Fruit fly (Drosophila melanogaster) whole organism, embryonic: ENCODE results near the gene Gclc.
A peak's percentile ranks its signal among the peaks of the same experiment; 100 is the strongest.

Experiments
- Antp ChIP-seq: fragments of 200-800 bp; sonication (Bioruptor generic); optimal IDR thresholded peaks from 3 replicates; lab custom pipeline; 2016; ENCODE audit warnings: missing biosample characterization, missing genetic modification characterization
- Atf6 ChIP-seq: fragments of 200-800 bp; sonication (Bioruptor generic); IDR thresholded peaks from 2 replicates; pipeline ENCODE4 v1.3.6; 2022; ENCODE audit warnings: missing biosample characterization, missing genetic modification characterization
- Awh ChIP-seq: fragments of 200-800 bp; sonication (Bioruptor generic); IDR thresholded peaks from 2 replicates; pipeline ENCODE4, ENCODE4 v1.3.6; 2022; ENCODE audit warnings: missing biosample characterization, missing genetic modification characterization
- B-H1 ChIP-seq: fragments of 200-800 bp; sonication (Bioruptor generic); IDR thresholded peaks from 3 replicates; pipeline ENCODE4 v1.3.6; 2022; ENCODE audit warnings: missing biosample characterization, missing genetic modification characterization
- Bgb ChIP-seq: fragments of 200-800 bp; sonication (Bioruptor generic); IDR thresholded peaks from 2 replicates; pipeline ENCODE4 v1.3.6; 2022; ENCODE audit warnings: missing biosample characterization, missing genetic modification characterization; ENCODE audit not compliant: partially characterized antibody
- BtbVII ChIP-seq: fragments of 200-800 bp; sonication (Bioruptor generic); optimal IDR thresholded peaks from 3 replicates; lab custom pipeline; 2017; ENCODE audit warnings: missing biosample characterization, mild to moderate bottlenecking, missing genetic modification characterization
- CG10565 ChIP-seq: fragments of 200-800 bp; sonication (Bioruptor generic); optimal IDR thresholded peaks from 3 replicates; lab custom pipeline; 2016; ENCODE audit warnings: missing biosample characterization, mild to moderate bottlenecking, missing genetic modification characterization
- CG12104 ChIP-seq: fragments of 200-800 bp; sonication (Bioruptor generic); optimal IDR thresholded peaks from 3 replicates; lab custom pipeline; 2016; ENCODE audit warnings: missing biosample characterization, missing genetic modification characterization
- CG12236 ChIP-seq: fragments of 200-800 bp; sonication (Bioruptor generic); optimal IDR thresholded peaks from 2 replicates; lab custom pipeline; 2016; ENCODE audit warnings: missing biosample characterization, missing genetic modification characterization
- CG13424 ChIP-seq: fragments of 200-800 bp; sonication (Bioruptor generic); optimal IDR thresholded peaks from 2 replicates; lab custom pipeline; 2019; ENCODE audit warnings: missing biosample characterization, mild to moderate bottlenecking, missing genetic modification characterization, moderate library complexity
- CG15011 ChIP-seq: fragments of 200-800 bp; sonication (Bioruptor generic); optimal IDR thresholded peaks from 3 replicates; lab custom pipeline; 2018; ENCODE audit warnings: missing biosample characterization, mild to moderate bottlenecking, missing genetic modification characterization
- CG15514 ChIP-seq: fragments of 200-800 bp; sonication (Bioruptor generic); optimal IDR thresholded peaks from 3 replicates; lab custom pipeline; 2017; ENCODE audit warnings: missing biosample characterization, missing genetic modification characterization, mild to moderate bottlenecking, moderate library complexity, missing genetic modification reagents
- CG1603 ChIP-seq: fragments of 200-800 bp; sonication (Bioruptor generic); optimal IDR thresholded peaks from 2 replicates; lab custom pipeline; 2019; ENCODE audit warnings: missing biosample characterization, mild to moderate bottlenecking, missing genetic modification characterization, moderate library complexity
- CG17829 ChIP-seq: fragments of 200-800 bp; optimal IDR thresholded peaks from 2 replicates; lab custom pipeline; 2019; ENCODE audit warnings: missing biosample characterization, mild to moderate bottlenecking, missing genetic modification characterization, moderate library complexity
- CG30020 ChIP-seq: fragments of 200-800 bp; optimal IDR thresholded peaks from 2 replicates; lab custom pipeline; 2019; ENCODE audit warnings: missing biosample characterization, mild to moderate bottlenecking, missing genetic modification characterization, moderate library complexity
- CG31441 ChIP-seq: fragments of 200-800 bp; sonication (Bioruptor generic); IDR thresholded peaks from 2 replicates; pipeline ENCODE4 v1.3.6; 2022; ENCODE audit warnings: missing biosample characterization, missing genetic modification characterization
- CG3281 ChIP-seq: fragments of 200-800 bp; sonication (Bioruptor generic); optimal IDR thresholded peaks from 3 replicates; lab custom pipeline; 2017; ENCODE audit warnings: missing biosample characterization, mild to moderate bottlenecking, missing genetic modification characterization
- CG4328 ChIP-seq: fragments of 200-800 bp; sonication (Bioruptor generic); optimal IDR thresholded peaks from 3 replicates; lab custom pipeline; 2017; ENCODE audit warnings: missing biosample characterization, missing genetic modification reagents, missing genetic modification characterization
- CG4730 ChIP-seq: fragments of 200-800 bp; sonication (Bioruptor generic); IDR thresholded peaks from 2 replicates; pipeline ENCODE4 v1.3.6; 2022; ENCODE audit warnings: missing biosample characterization, missing genetic modification characterization
- CG5180 ChIP-seq: fragments of 200-800 bp; sonication (Bioruptor generic); optimal IDR thresholded peaks from 3 replicates; lab custom pipeline; 2017; ENCODE audit warnings: missing biosample characterization, missing genetic modification characterization, mild to moderate bottlenecking, moderate library complexity, missing genetic modification reagents
- CG5953 ChIP-seq: fragments of 200-800 bp; sonication (Bioruptor generic); IDR thresholded peaks from 2 replicates; pipeline ENCODE4 v1.3.6; 2022; ENCODE audit warnings: missing biosample characterization, missing genetic modification characterization
- CG7963 ChIP-seq: fragments of 200-800 bp; sonication (Bioruptor generic); IDR thresholded peaks from 3 replicates; pipeline ENCODE4 v1.3.6; 2022; ENCODE audit warnings: missing biosample characterization, missing genetic modification characterization; ENCODE audit not compliant: partially characterized antibody
- CG9817 ChIP-seq: fragments of 200-800 bp; sonication (Bioruptor generic); optimal IDR thresholded peaks from 2 replicates; lab custom pipeline; 2018; ENCODE audit warnings: missing biosample characterization, mild to moderate bottlenecking, missing genetic modification characterization, moderate library complexity
- D ChIP-seq, 2 experiments: fragments of 200-800 bp in 1 of 2; fragments of >200 bp in 1 of 2; sonication (Bioruptor generic) in 1 of 2; optimal IDR thresholded peaks; 2 replicates in 1 of 2; 3 replicates in 1 of 2; lab custom pipeline; 2017; ENCODE audit warnings: mild to moderate bottlenecking in 1 of 2, missing biosample characterization in 1 of 2, missing genetic modification characterization in 1 of 2, missing genetic modification reagents in 1 of 2
- Dp ChIP-seq: fragments of 200-800 bp; sonication (Bioruptor generic); optimal IDR thresholded peaks from 2 replicates; lab custom pipeline; 2018; ENCODE audit warnings: missing biosample characterization, mild to moderate bottlenecking, missing genetic modification characterization, moderate library complexity
- E2f1 ChIP-seq: fragments of 200-800 bp; sonication (Bioruptor generic); IDR thresholded peaks from 2 replicates; pipeline ENCODE4 v1.3.6; 2022; ENCODE audit warnings: missing biosample characterization, missing genetic modification characterization
- Ets65A ChIP-seq: fragments of 200-800 bp; sonication (Bioruptor generic); peaks from one replicate; lab custom pipeline; 2016; ENCODE audit warnings: missing biosample characterization, missing genetic modification characterization
- Hr78 ChIP-seq, 2 experiments: fragments of 200-800 bp in 1 of 2; fragments of >200 bp in 1 of 2; sonication (Bioruptor generic) in 1 of 2; optimal IDR thresholded peaks; 2 replicates each; lab custom pipeline; 2017 to 2019; ENCODE audit warnings: missing biosample characterization in 2 of 2, missing genetic modification characterization in 2 of 2, mild to moderate bottlenecking in 1 of 2, moderate library complexity in 1 of 2
- Lpt ChIP-seq: fragments of >200 bp; optimal IDR thresholded peaks from 2 replicates; lab custom pipeline; 2018; ENCODE audit warnings: missing biosample characterization, missing genetic modification characterization
- Meics ChIP-seq: fragments of 200-800 bp; sonication (Bioruptor generic); optimal IDR thresholded peaks from 2 replicates; lab custom pipeline; 2017; ENCODE audit warnings: missing biosample characterization, mild to moderate bottlenecking, missing genetic modification characterization
- Neu2 ChIP-seq: fragments of 200-800 bp; sonication (Bioruptor generic); optimal IDR thresholded peaks from 3 replicates; lab custom pipeline; 2016; ENCODE audit warnings: missing biosample characterization, missing genetic modification characterization, borderline replicate concordance
- ap ChIP-seq: fragments of 200-800 bp; sonication (Bioruptor generic); IDR thresholded peaks from 2 replicates; pipeline ENCODE4 v1.3.6; 2022; ENCODE audit warnings: missing biosample characterization, missing genetic modification characterization
- ken ChIP-seq: fragments of 200-800 bp; sonication (Bioruptor generic); IDR thresholded peaks from 3 replicates; pipeline ENCODE4 v1.3.6; 2022; ENCODE audit warnings: missing biosample characterization, missing genetic modification characterization
- lbe ChIP-seq: fragments of 200-800 bp; sonication (Bioruptor generic); optimal IDR thresholded peaks from 2 replicates; lab custom pipeline; 2016; ENCODE audit warnings: missing biosample characterization, mild to moderate bottlenecking, missing genetic modification characterization
- mam ChIP-seq: fragments of 200-800 bp; sonication (Bioruptor generic); optimal IDR thresholded peaks from 3 replicates; lab custom pipeline; 2016; ENCODE audit warnings: missing biosample characterization, missing genetic modification characterization
- nerfin-2 ChIP-seq: fragments of 200-800 bp; sonication (Bioruptor generic); IDR thresholded peaks from 2 replicates; pipeline ENCODE4 v1.3.6; 2022; ENCODE audit warnings: missing biosample characterization, missing genetic modification characterization; ENCODE audit not compliant: partially characterized antibody
- onecut ChIP-seq: fragments of 200-800 bp; sonication (Bioruptor generic); IDR thresholded peaks from 2 replicates; pipeline ENCODE4 v1.3.6; 2022; ENCODE audit warnings: missing biosample characterization, missing genetic modification characterization
- org-1 ChIP-seq: fragments of 200-800 bp; sonication (Bioruptor generic); optimal IDR thresholded peaks from 2 replicates; lab custom pipeline; 2017; ENCODE audit warnings: missing biosample characterization, missing genetic modification characterization
- pita ChIP-seq: fragments of 200-800 bp; sonication (Bioruptor generic); optimal IDR thresholded peaks from 2 replicates; lab custom pipeline; 2017; ENCODE audit warnings: missing biosample characterization, mild to moderate bottlenecking, missing genetic modification characterization
- psq ChIP-seq: fragments of 200-800 bp; sonication (Bioruptor generic); optimal IDR thresholded peaks from 2 replicates; lab custom pipeline; 2017; ENCODE audit warnings: missing biosample characterization, missing genetic modification characterization
- ranshi ChIP-seq: fragments of 200-800 bp; sonication (Bioruptor generic); IDR thresholded peaks from 2 replicates; pipeline ENCODE4 v1.3.6; 2022; ENCODE audit warnings: missing biosample characterization, missing genetic modification characterization
- ro ChIP-seq: fragments of 200-800 bp; sonication (Bioruptor generic); IDR thresholded peaks from 2 replicates; pipeline ENCODE4 v1.3.6; 2022; ENCODE audit warnings: missing biosample characterization, missing genetic modification characterization
- sd ChIP-seq: fragments of 200-800 bp; sonication (Bioruptor generic); optimal IDR thresholded peaks from 3 replicates; lab custom pipeline; 2018; ENCODE audit warnings: missing biosample characterization, mild to moderate bottlenecking, missing genetic modification characterization, moderate library complexity
- stc ChIP-seq: fragments of 200-800 bp; sonication (Bioruptor generic); IDR thresholded peaks from 2 replicates; pipeline ENCODE4 v1.3.6; 2022; ENCODE audit warnings: missing biosample characterization, missing genetic modification characterization
- tgo ChIP-seq: fragments of 200-800 bp; sonication (Bioruptor generic); IDR thresholded peaks from 3 replicates; pipeline ENCODE4 v1.3.6; 2022; ENCODE audit warnings: missing biosample characterization, missing genetic modification characterization
- tio ChIP-seq: fragments of 200-800 bp; sonication (Bioruptor generic); optimal IDR thresholded peaks from 2 replicates; lab custom pipeline; 2017; ENCODE audit warnings: missing biosample characterization, missing genetic modification characterization, inconsistent platforms
- tna ChIP-seq: fragments of 200-800 bp; sonication (Bioruptor generic); IDR thresholded peaks from 2 replicates; pipeline ENCODE4 v1.3.6; 2022; ENCODE audit warnings: missing biosample characterization, missing genetic modification characterization; ENCODE audit not compliant: partially characterized antibody
- tup ChIP-seq: fragments of 200-800 bp; sonication (Bioruptor generic); optimal IDR thresholded peaks from 2 replicates; lab custom pipeline; 2016; ENCODE audit warnings: missing biosample characterization, mild to moderate bottlenecking, missing genetic modification characterization, moderate library complexity

Gene Gclc

DNA sequence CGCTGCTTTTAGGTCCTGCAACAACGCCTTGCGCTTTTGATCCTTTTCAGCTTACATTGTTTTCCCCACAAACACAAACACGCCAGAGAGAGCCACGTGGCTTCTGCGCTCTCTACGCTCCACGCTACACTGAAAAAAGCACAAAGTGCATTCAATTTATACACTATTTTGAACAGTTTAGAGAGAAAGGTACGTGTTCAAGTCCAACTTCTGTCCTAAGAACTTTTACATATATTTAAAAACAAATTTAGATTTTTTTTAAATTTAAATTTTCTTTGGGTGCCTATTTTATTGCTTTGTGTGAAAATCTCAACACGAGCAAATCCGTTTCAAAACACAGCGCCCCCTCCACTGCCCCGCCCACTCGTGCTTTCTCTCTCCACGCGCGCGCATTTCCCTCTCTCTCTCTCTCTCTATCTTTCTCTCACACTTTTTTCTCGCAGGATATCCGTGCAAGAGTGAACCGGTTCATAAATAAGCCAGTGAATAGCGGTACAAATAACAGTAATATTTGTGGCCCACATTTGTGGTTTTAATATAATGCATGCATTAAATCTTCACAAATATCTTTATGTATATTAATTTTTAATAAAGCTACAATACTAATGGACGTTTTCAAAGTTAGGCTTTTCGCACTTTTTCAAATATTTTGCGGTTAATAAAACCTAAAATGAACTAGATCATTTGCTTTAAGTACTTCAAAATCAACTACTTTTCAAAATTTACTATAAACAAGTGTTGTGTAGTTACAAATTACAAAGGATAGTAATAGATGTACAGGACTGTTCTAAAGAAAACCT, 15.7 kb downstream of the Gclc start (continued):
- TF ChIP-seq tgo (peak; percentile 86), tna (GFP tag; lab: Robert Waterston, UW) (no peak), pita (GFP tag; lab: Kevin White, UChicago) (no peak), mam (GFP tag; lab: Kevin White, UChicago) (peak; percentile 70), org-1 (GFP tag; lab: Kevin White, UChicago) (peak; percentile 70), ranshi (GFP tag; lab: Robert Waterston, UW) (peak; percentile 89), CG31441 (GFP tag; lab: Robert Waterston, UW) (peak; percentile 87), CG12236 (GFP tag; lab: Kevin White, UChicago) (no peak), CG1603 (tag; lab: Kevin White, UChicago) (peak; percentile 51), Hr78 (GFP tag; optimal IDR thresholded peaks at IDR 0.05; lab: Kevin White, UChicago) (peak in 1 of 2 experiments; percentile 38), CG3281 (peak; percentile 85), CG13424 (tag; lab: Kevin White, UChicago) (peak; percentile 81), Ets65A (peak; percentile 92), CG7963 (GFP tag; lab: Robert Waterston, UW) (no peak), stc (peak; percentile 88), CG5953 (GFP tag; lab: Robert Waterston, UW) (peak; percentile 74), CG4730 (peak; percentile 80), CG17829 (tag; lab: Kevin White, UChicago) (peak; percentile 66), Atf6 (GFP tag; lab: Robert Waterston, UW) (peak; percentile 93), Dp (GFP tag; lab: Kevin White, UChicago) (no peak), E2f1 (GFP tag; lab: Robert Waterston, UW) (peak; percentile 85), ken (GFP tag; lab: Robert Waterston, UW) (peak; percentile 90), Meics (GFP tag; lab: Kevin White, UChicago) (peak; percentile 88), Antp (GFP tag; lab: Kevin White, UChicago) (peak; percentile 46), CG5180 (GFP tag; lab: Kevin White, UChicago) (peak; percentile 65), nerfin-2 (GFP tag; lab: Robert Waterston, UW) (no peak), CG10565 (GFP tag; lab: Kevin White, UChicago) (peak; percentile 34), CG4328 (GFP tag; lab: Kevin White, UChicago) (peak; percentile 40), CG30020 (tag; lab: Kevin White, UChicago) (no peak), CG15011 (GFP tag; lab: Kevin White, UChicago) (peak; percentile 57), lbe (GFP tag; lab: Kevin White, UChicago) (peak; percentile 49), B-H1 (GFP tag; lab: Robert Waterston, UW) (peak; percentile 76; the same call in 2 of the 3 replicates), tio (peak; percentile 82), ro (GFP tag; lab: Robert Waterston, UW) (0 out of 2 replicates have a peak, but pooled peaks have one; percentile 41), CG9817 (tag; lab: Kevin White, UChicago) (peak; percentile 57), psq (GFP tag; lab: Kevin White, UChicago) (peak; percentile 46), Neu2 (no peak), Awh (GFP tag; lab: Robert Waterston, UW) (peak; percentile 83), sd (tag; lab: Kevin White, UChicago) (peak; percentile 39), BtbVII (peak; percentile 81), tup (GFP tag; lab: Kevin White, UChicago) (peak; percentile 35), Lpt (GFP tag; lab: Kevin White, UChicago) (no peak), ap (GFP tag; lab: Robert Waterston, UW) (peak; percentile 82), D (optimal IDR thresholded peaks at IDR 0.05; lab: Kevin White, UChicago) (no peak), D (GFP tag; optimal IDR thresholded peaks at IDR 0.05; lab: Kevin White, UChicago) (peak; percentile 78), CG15514 (GFP tag; lab: Kevin White, UChicago) (peak; percentile 97), onecut (GFP tag; lab: Robert Waterston, UW) (peak; percentile 69), Bgb (no peak), CG12104 (GFP tag; lab: Kevin White, UChicago) (peak; percentile 68)
